Worm (Caenorhabditis elegans): ENCODE results near the gene apm-3.

Gene apm-3

ce11 chrX:954499-955061 lies at the start of gene apm-3:
Gene apm-3, plus strand, starts transcription at chrX:954975.
- TF ChIP-seq ztf-4 (tag; optimal IDR thresholded peaks at IDR 0.05): no peak
- TF ChIP-seq skn-1 (tag; optimal IDR thresholded peaks at IDR 0.05): no peak
- no peak for TF ChIP-seq mml-1 (tag; optimal IDR thresholded peaks at IDR 0.05)
- TF ChIP-seq ZK546.5 (tag; optimal IDR thresholded peaks at IDR 0.05): no peak
- no peak for TF ChIP-seq fkh-2 (tag; optimal IDR thresholded peaks at IDR 0.05)
- TF ChIP-seq R02D3.7 (tag; optimal IDR thresholded peaks at IDR 0.05): no peak
- no peak for TF ChIP-seq nhr-28 (tag; optimal IDR thresholded peaks at IDR 0.05)
- TF ChIP-seq nhr-43 (tag; optimal IDR thresholded peaks at IDR 0.05; ENCODE audit: poor library complexity, severe bottlenecking): no peak
- TF ChIP-seq ceh-16 (tag; optimal IDR thresholded peaks at IDR 0.05): no peak
- no peak for TF ChIP-seq fos-1 (tag; optimal IDR thresholded peaks at IDR 0.05)
- TF ChIP-seq daf-12 (tag; optimal IDR thresholded peaks at IDR 0.05): no peak
- TF ChIP-seq ama-1 (optimal IDR thresholded peaks at IDR 0.05): no peak
- TF ChIP-seq jun-1 (tag; optimal IDR thresholded peaks at IDR 0.05): no peak
- TF ChIP-seq unc-62 (GFP tag; optimal IDR thresholded peaks at IDR 0.05): no peak
- peak; percentile 15 for TF ChIP-seq elt-2 (tag; optimal IDR thresholded peaks at IDR 0.05)
- TF ChIP-seq nhr-25 (tag; optimal IDR thresholded peaks at IDR 0.05): peak; percentile 23
- no peak for TF ChIP-seq sea-2 (GFP tag; optimal IDR thresholded peaks at IDR 0.05)
- no peak for TF ChIP-seq tbx-2 (tag; optimal IDR thresholded peaks at IDR 0.05)
- TF ChIP-seq lin-39 (tag; optimal IDR thresholded peaks at IDR 0.05): no peak
- TF ChIP-seq lin-15B (tag; optimal IDR thresholded peaks at IDR 0.05): peak; percentile 4
- no peak for TF ChIP-seq nhr-12 (tag; optimal IDR thresholded peaks at IDR 0.05)
- no peak for TF ChIP-seq lsy-12 (tag; optimal IDR thresholded peaks at IDR 0.05)
- no peak for TF ChIP-seq ceh-28 (tag; optimal IDR thresholded peaks at IDR 0.05)
- TF ChIP-seq ztf-11 (tag; optimal IDR thresholded peaks at IDR 0.05): no peak
- TF ChIP-seq ceh-82 (tag; optimal IDR thresholded peaks at IDR 0.05): no peak
- no peak for TF ChIP-seq elt-1 (tag; optimal IDR thresholded peaks at IDR 0.05)
- TF ChIP-seq snpc-4 (tag; optimal IDR thresholded peaks at IDR 0.05): no peak
- TF ChIP-seq hmg-11 (tag; optimal IDR thresholded peaks at IDR 0.05): peak; percentile 79
- no peak for TF ChIP-seq zag-1 (tag; optimal IDR thresholded peaks at IDR 0.05)
- TF ChIP-seq egl-27 (tag; optimal IDR thresholded peaks at IDR 0.05): no peak
- TF ChIP-seq mdl-1 (tag; optimal IDR thresholded peaks at IDR 0.05): no peak
- TF ChIP-seq ceh-9 (tag; optimal IDR thresholded peaks at IDR 0.05): no peak
- peak; percentile 61 for TF ChIP-seq nfya-1 (tag; optimal IDR thresholded peaks at IDR 0.05; ENCODE audit: insufficient read depth)
- TF ChIP-seq nhr-67 (tag; optimal IDR thresholded peaks at IDR 0.05): no peak
- TF ChIP-seq elt-3 (tag; optimal IDR thresholded peaks at IDR 0.05): no peak
- no peak for TF ChIP-seq aly-2 (tag; optimal IDR thresholded peaks at IDR 0.05)
- TF ChIP-seq egl-5 (tag; optimal IDR thresholded peaks at IDR 0.05): no peak
- TF ChIP-seq fkh-10 (GFP tag; optimal IDR thresholded peaks at IDR 0.05): no peak
- no peak for TF ChIP-seq nhr-76 (tag; optimal IDR thresholded peaks at IDR 0.05)
- peak; percentile 25 for TF ChIP-seq pha-4 (tag; optimal IDR thresholded peaks at IDR 0.05)
- TF ChIP-seq eor-1 (tag; optimal IDR thresholded peaks at IDR 0.05): no peak
- TF ChIP-seq nhr-11 (tag; optimal IDR thresholded peaks at IDR 0.05): no peak
- peak; percentile 59 for TF ChIP-seq nhr-23 (tag; optimal IDR thresholded peaks at IDR 0.05)
- TF ChIP-seq pqm-1 (tag; optimal IDR thresholded peaks at IDR 0.05): no peak
- TF ChIP-seq nhr-237 (tag; optimal IDR thresholded peaks at IDR 0.05): no peak

- TF ChIP-seq hmg-11 (tag; optimal IDR thresholded peaks at IDR 0.05) (peak; percentile 20), pqm-1 (tag; optimal IDR thresholded peaks at IDR 0.05) (no peak), fkh-10 (GFP tag; optimal IDR thresholded peaks at IDR 0.05) (peak; percentile 24)
Measured at ce11 chrX:910337-910736, 44.4 kb upstream of the apm-3 start.

Data from whole organism, L3 larva.